Fruit fly (Drosophila melanogaster) whole organism, embryonic: ENCODE measurements around the gene Shc.

Source experiments
- Bteb2 ChIP-seq: fragments of 200-800 bp; sonication (Bioruptor generic); optimal IDR thresholded peaks from 2 replicates; lab custom pipeline; 2016; ENCODE audit warnings: missing biosample characterization, missing genetic modification characterization
- CG11085 ChIP-seq: fragments of 200-800 bp; sonication (Bioruptor generic); IDR thresholded peaks from 2 replicates; pipeline ENCODE4 v1.3.6; 2022; ENCODE audit warnings: missing biosample characterization, missing genetic modification characterization
- CG12659 ChIP-seq: fragments of 200-800 bp; sonication (Bioruptor generic); optimal IDR thresholded peaks from 3 replicates; lab custom pipeline; 2017; ENCODE audit warnings: mild to moderate bottlenecking, missing biosample characterization, missing genetic modification reagents, missing genetic modification characterization
- CG13296 ChIP-seq: fragments of 200-800 bp; sonication (Bioruptor generic); optimal IDR thresholded peaks from 3 replicates; lab custom pipeline; 2018; ENCODE audit warnings: missing biosample characterization, mild to moderate bottlenecking, missing genetic modification characterization
- CG13624 ChIP-seq: fragments of 200-800 bp; sonication (Bioruptor generic); optimal IDR thresholded peaks from 2 replicates; lab custom pipeline; 2016; ENCODE audit warnings: missing biosample characterization, missing genetic modification characterization
- CG17359 ChIP-seq: fragments of 200-800 bp; sonication (Bioruptor generic); optimal IDR thresholded peaks from 3 replicates; lab custom pipeline; 2018; ENCODE audit warnings: missing biosample characterization, mild to moderate bottlenecking, missing genetic modification characterization, moderate library complexity
- CG17385 ChIP-seq: fragments of 200-800 bp; sonication (Bioruptor generic); optimal IDR thresholded peaks from 3 replicates; lab custom pipeline; 2018; ENCODE audit warnings: missing biosample characterization, mild to moderate bottlenecking, missing genetic modification characterization
- CG17568 ChIP-seq: fragments of 200-800 bp; sonication (Bioruptor generic); optimal IDR thresholded peaks from 2 replicates; lab custom pipeline; 2018; ENCODE audit warnings: missing biosample characterization, mild to moderate bottlenecking, missing genetic modification characterization, moderate library complexity
- CG17829 ChIP-seq: fragments of 200-800 bp; optimal IDR thresholded peaks from 2 replicates; lab custom pipeline; 2019; ENCODE audit warnings: missing biosample characterization, mild to moderate bottlenecking, missing genetic modification characterization, moderate library complexity
- CG2129 ChIP-seq: fragments of 200-800 bp; sonication (Bioruptor generic); IDR thresholded peaks from 2 replicates; pipeline ENCODE4 v1.3.6; 2022; ENCODE audit warnings: missing biosample characterization, missing genetic modification characterization; ENCODE audit not compliant: partially characterized antibody
- CG30431 ChIP-seq: fragments of 200-800 bp; sonication (Bioruptor generic); optimal IDR thresholded peaks from 2 replicates; lab custom pipeline; 2017; ENCODE audit warnings: missing biosample characterization, missing genetic modification characterization
- CG4328 ChIP-seq: fragments of 200-800 bp; sonication (Bioruptor generic); optimal IDR thresholded peaks from 3 replicates; lab custom pipeline; 2017; ENCODE audit warnings: missing biosample characterization, missing genetic modification reagents, missing genetic modification characterization
- CG4707 ChIP-seq: fragments of 200-800 bp; sonication (Bioruptor generic); optimal IDR thresholded peaks from 2 replicates; lab custom pipeline; 2018; ENCODE audit warnings: missing biosample characterization, mild to moderate bottlenecking, missing genetic modification characterization, moderate library complexity
- CG4854 ChIP-seq: fragments of 200-800 bp; sonication (Bioruptor generic); optimal IDR thresholded peaks from 2 replicates; lab custom pipeline; 2016; ENCODE audit warnings: missing biosample characterization, missing genetic modification characterization, inconsistent platforms
- CG6175 ChIP-seq: fragments of 200-800 bp; sonication (Bioruptor generic); IDR thresholded peaks from 3 replicates; pipeline ENCODE4 v1.3.6; 2022; ENCODE audit warnings: missing biosample characterization, missing genetic modification characterization
- CG6272 ChIP-seq: fragments of 200-800 bp; sonication (Bioruptor generic); IDR thresholded peaks from 2 replicates; pipeline ENCODE4 v1.3.6; 2022; ENCODE audit warnings: missing biosample characterization, missing genetic modification characterization
- CG7928 ChIP-seq: fragments of 200-800 bp; sonication (Bioruptor generic); optimal IDR thresholded peaks from 2 replicates; lab custom pipeline; 2017; ENCODE audit warnings: missing biosample characterization, mild to moderate bottlenecking, missing genetic modification characterization
- CG8924 ChIP-seq: fragments of 200-800 bp; optimal IDR thresholded peaks from 3 replicates; lab custom pipeline; 2019; ENCODE audit warnings: missing biosample characterization, mild to moderate bottlenecking, missing genetic modification characterization, moderate library complexity
- CG9727 ChIP-seq: fragments of 200-800 bp; sonication (Bioruptor generic); optimal IDR thresholded peaks from 3 replicates; lab custom pipeline; 2017; ENCODE audit warnings: missing biosample characterization, mild to moderate bottlenecking, missing genetic modification characterization
- CG9876 ChIP-seq: fragments of 200-800 bp; sonication (Bioruptor generic); optimal IDR thresholded peaks from 2 replicates; lab custom pipeline; 2016; ENCODE audit warnings: missing biosample characterization, missing genetic modification characterization
- Camta ChIP-seq: fragments of 200-800 bp; sonication (Bioruptor generic); optimal IDR thresholded peaks from 2 replicates; lab custom pipeline; 2016; ENCODE audit warnings: missing biosample characterization, missing genetic modification characterization
- D19A ChIP-seq: fragments of 200-800 bp; optimal IDR thresholded peaks from 3 replicates; lab custom pipeline; 2019; ENCODE audit warnings: missing biosample characterization, mild to moderate bottlenecking, missing genetic modification characterization, moderate library complexity
- Dek ChIP-seq: fragments of 200-800 bp; sonication (Bioruptor generic); optimal IDR thresholded peaks from 3 replicates; lab custom pipeline; 2019; ENCODE audit warnings: missing biosample characterization, mild to moderate bottlenecking, missing genetic modification characterization, moderate library complexity
- Doc2 ChIP-seq: fragments of 200-800 bp; sonication (Bioruptor generic); IDR thresholded peaks from 2 replicates; pipeline ENCODE4 v1.3.6; 2022; ENCODE audit warnings: missing biosample characterization, missing genetic modification characterization
- Fer1 ChIP-seq: fragments of 200-800 bp; sonication (Bioruptor generic); optimal IDR thresholded peaks from 2 replicates; lab custom pipeline; 2017; ENCODE audit warnings: missing biosample characterization, mild to moderate bottlenecking, missing genetic modification characterization
- HLHmδ ChIP-seq: fragments of 200-800 bp; sonication (Bioruptor generic); optimal IDR thresholded peaks from 2 replicates; lab custom pipeline; 2018; ENCODE audit warnings: missing biosample characterization, mild to moderate bottlenecking, missing genetic modification characterization, moderate library complexity
- Hey ChIP-seq: fragments of 200-800 bp; sonication (Bioruptor generic); optimal IDR thresholded peaks from 3 replicates; lab custom pipeline; 2018; ENCODE audit warnings: missing biosample characterization, mild to moderate bottlenecking, missing genetic modification characterization
- HmgZ ChIP-seq: fragments of 200-800 bp; sonication (Bioruptor generic); optimal IDR thresholded peaks from 2 replicates; lab custom pipeline; 2018; ENCODE audit warnings: missing biosample characterization, mild to moderate bottlenecking, missing genetic modification characterization
- Nf-YC ChIP-seq: fragments of 200-800 bp; optimal IDR thresholded peaks from 3 replicates; lab custom pipeline; 2019; ENCODE audit warnings: missing biosample characterization, mild to moderate bottlenecking, missing genetic modification characterization, moderate library complexity
- Sry-β ChIP-seq: fragments of 200-800 bp; sonication (Bioruptor generic); optimal IDR thresholded peaks from 2 replicates; lab custom pipeline; 2018; ENCODE audit warnings: missing biosample characterization, mild to moderate bottlenecking, missing genetic modification characterization, moderate library complexity
- Xbp1 ChIP-seq: fragments of 200-800 bp; sonication (Bioruptor generic); optimal IDR thresholded peaks from 3 replicates; lab custom pipeline; 2016; ENCODE audit warnings: missing biosample characterization, mild to moderate bottlenecking, missing genetic modification characterization
- Xrp1 ChIP-seq: fragments of 200-800 bp; sonication (Bioruptor generic); IDR thresholded peaks from 2 replicates; pipeline ENCODE4 v1.3.6; 2022; ENCODE audit warnings: missing biosample characterization, missing genetic modification characterization
- ac ChIP-seq: fragments of 200-800 bp; sonication (Bioruptor generic); optimal IDR thresholded peaks from 3 replicates; lab custom pipeline; 2017; ENCODE audit warnings: missing biosample characterization, mild to moderate bottlenecking, missing genetic modification characterization
- al ChIP-seq: fragments of 200-800 bp; sonication (Bioruptor generic); IDR thresholded peaks from 2 replicates; pipeline ENCODE4 v1.3.6; 2022; ENCODE audit warnings: missing biosample characterization, missing genetic modification characterization
- cwo ChIP-seq: fragments of 200-800 bp; sonication (Bioruptor generic); optimal IDR thresholded peaks from 3 replicates; lab custom pipeline; 2017; ENCODE audit warnings: missing biosample characterization, missing genetic modification characterization, mild to moderate bottlenecking, moderate library complexity, missing genetic modification reagents
- dimm ChIP-seq: fragments of 200-800 bp; sonication (Bioruptor generic); IDR thresholded peaks from 2 replicates; pipeline ENCODE4 v1.3.6; 2022; ENCODE audit warnings: missing biosample characterization, missing genetic modification characterization
- fd102C ChIP-seq: fragments of 200-800 bp; sonication (Bioruptor generic); optimal IDR thresholded peaks from 2 replicates; lab custom pipeline; 2018; ENCODE audit warnings: missing biosample characterization, mild to moderate bottlenecking, missing genetic modification characterization, moderate library complexity
- fd64A ChIP-seq: fragments of 200-800 bp; sonication (Bioruptor generic); optimal IDR thresholded peaks from 3 replicates; lab custom pipeline; 2018; ENCODE audit warnings: missing biosample characterization, mild to moderate bottlenecking, missing genetic modification characterization
- gro ChIP-seq: fragments of 200-800 bp; sonication (Bioruptor generic); optimal IDR thresholded peaks from 2 replicates; lab custom pipeline; 2016; ENCODE audit warnings: missing biosample characterization, missing genetic modification characterization
- insv ChIP-seq, 2 experiments: fragments of 200-800 bp; sonication (Bioruptor generic); optimal IDR thresholded peaks; 3 replicates each; lab custom pipeline; 2016 to 2018; ENCODE audit warnings: missing biosample characterization in 2 of 2, missing genetic modification characterization in 2 of 2
- kni ChIP-seq: fragments of 200-800 bp; sonication (Bioruptor generic); optimal IDR thresholded peaks from 3 replicates; lab custom pipeline; 2017; ENCODE audit warnings: mild to moderate bottlenecking, missing biosample characterization, missing genetic modification reagents, missing genetic modification characterization
- knrl ChIP-seq: fragments of 200-800 bp; sonication (Bioruptor generic); IDR thresholded peaks from 3 replicates; pipeline ENCODE4 v1.3.6; 2022; ENCODE audit warnings: missing biosample characterization, missing genetic modification characterization; ENCODE audit not compliant: partially characterized antibody
- mam ChIP-seq: fragments of 200-800 bp; sonication (Bioruptor generic); optimal IDR thresholded peaks from 3 replicates; lab custom pipeline; 2016; ENCODE audit warnings: missing biosample characterization, missing genetic modification characterization
- odd ChIP-seq: fragments of 200-800 bp; sonication (Bioruptor generic); optimal IDR thresholded peaks from 2 replicates; lab custom pipeline; 2017; ENCODE audit warnings: missing biosample characterization, mild to moderate bottlenecking, missing genetic modification characterization
- psq ChIP-seq: fragments of 200-800 bp; sonication (Bioruptor generic); optimal IDR thresholded peaks from 2 replicates; lab custom pipeline; 2017; ENCODE audit warnings: missing biosample characterization, missing genetic modification characterization
- ro ChIP-seq: fragments of 200-800 bp; sonication (Bioruptor generic); IDR thresholded peaks from 2 replicates; pipeline ENCODE4 v1.3.6; 2022; ENCODE audit warnings: missing biosample characterization, missing genetic modification characterization
- schlank ChIP-seq: fragments of 200-800 bp; sonication (Bioruptor generic); optimal IDR thresholded peaks from 2 replicates; lab custom pipeline; 2018; ENCODE audit warnings: missing biosample characterization, mild to moderate bottlenecking, missing genetic modification characterization
- shn ChIP-seq: fragments of 200-800 bp; sonication (Bioruptor generic); optimal IDR thresholded peaks from 3 replicates; lab custom pipeline; 2016; ENCODE audit warnings: missing biosample characterization, missing genetic modification characterization
- tio ChIP-seq: fragments of 200-800 bp; sonication (Bioruptor generic); optimal IDR thresholded peaks from 2 replicates; lab custom pipeline; 2017; ENCODE audit warnings: missing biosample characterization, missing genetic modification characterization, inconsistent platforms
- zen ChIP-seq: fragments of 200-800 bp; sonication (Bioruptor generic); optimal IDR thresholded peaks from 3 replicates; lab custom pipeline; 2018; ENCODE audit warnings: missing biosample characterization, mild to moderate bottlenecking, missing genetic modification characterization, moderate library complexity
- zfh2 ChIP-seq: fragments of 200-800 bp; sonication (Bioruptor generic); optimal IDR thresholded peaks from 2 replicates; lab custom pipeline; 2016; ENCODE audit warnings: missing biosample characterization, missing genetic modification characterization

Shc gene

DNA sequence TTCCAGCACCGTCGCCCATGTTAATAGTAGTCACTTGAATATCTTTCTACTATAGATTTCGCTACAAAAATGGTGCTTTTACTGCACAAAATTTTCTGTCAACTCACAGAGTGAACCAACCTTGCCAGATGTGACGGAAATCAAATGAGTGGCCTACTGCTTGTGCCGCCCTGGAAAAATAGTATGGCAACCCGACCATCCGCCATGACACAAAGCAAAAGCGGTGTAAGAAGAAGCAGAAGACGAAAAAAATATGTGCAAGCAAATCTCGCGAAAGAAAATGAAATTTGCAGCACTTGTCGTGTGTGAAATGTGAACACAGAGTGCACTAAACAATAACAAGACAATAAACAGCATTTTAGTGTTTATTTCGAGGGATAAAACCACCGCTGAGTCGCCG, 50.0 kb downstream of the Shc start, which contains the start of the genes Uch-L5 and Jarid2 (continued):
- no peak for TF ChIP-seq CG11085 (GFP tag; lab: Robert Waterston, UW)
- TF ChIP-seq Bteb2 (GFP tag; lab: Kevin White, UChicago): no peak
- peak in 1 of 2 experiments; percentile 37 for TF ChIP-seq insv (GFP tag; optimal IDR thresholded peaks at IDR 0.05; lab: Kevin White, UChicago)
- TF ChIP-seq CG4707 (GFP tag; lab: Kevin White, UChicago): no peak
- peak; percentile 24 for TF ChIP-seq HLHmδ (GFP tag; lab: Kevin White, UChicago)
- no peak for TF ChIP-seq fd64A
- peak; percentile 46 for TF ChIP-seq Nf-YC (tag; lab: Kevin White, UChicago)
- peak; percentile 55 for TF ChIP-seq Camta
- no peak for TF ChIP-seq Doc2 (GFP tag; lab: Robert Waterston, UW)
- TF ChIP-seq D19A: no peak
- peak; percentile 28 for TF ChIP-seq schlank
- TF ChIP-seq CG2129 (GFP tag; lab: Robert Waterston, UW): no peak
- TF ChIP-seq psq: peak; percentile 53
- TF ChIP-seq CG13624: peak; percentile 65
- TF ChIP-seq zen (tag; lab: Kevin White, UChicago): peak; percentile 38
- peak; percentile 31 for TF ChIP-seq Sry-β
- TF ChIP-seq CG4854 (GFP tag; lab: Kevin White, UChicago): peak; percentile 17
- TF ChIP-seq tio (GFP tag; lab: Kevin White, UChicago): no peak
- TF ChIP-seq dimm (GFP tag; lab: Robert Waterston, UW): no peak
- TF ChIP-seq CG6272 (GFP tag; lab: Robert Waterston, UW): no peak
- TF ChIP-seq CG13296: peak; percentile 41
- TF ChIP-seq CG7928: peak; percentile 98
- no peak for TF ChIP-seq odd (GFP tag; lab: Kevin White, UChicago)
- TF ChIP-seq mam: peak; percentile 76
- no peak for TF ChIP-seq cwo (GFP tag; lab: Kevin White, UChicago)
- TF ChIP-seq zfh2: peak; percentile 72
- TF ChIP-seq Hey: no peak
- TF ChIP-seq Xrp1 (GFP tag; lab: Robert Waterston, UW): peak; percentile 47; the same call in 1 of the 2 replicates
- peak; percentile 46 for TF ChIP-seq shn (GFP tag; lab: Kevin White, UChicago)
- no peak for TF ChIP-seq Dek (tag; lab: Kevin White, UChicago)
- no peak for TF ChIP-seq CG9727 (GFP tag; lab: Kevin White, UChicago)
- TF ChIP-seq knrl: no peak
- TF ChIP-seq CG17568 (GFP tag; lab: Kevin White, UChicago): no peak
- TF ChIP-seq gro (GFP tag; lab: Kevin White, UChicago): no peak
- TF ChIP-seq CG9876 (GFP tag; lab: Kevin White, UChicago): peak; percentile 9
- TF ChIP-seq Fer1 (GFP tag; lab: Kevin White, UChicago): peak; percentile 44
- TF ChIP-seq CG17359 (tag; lab: Kevin White, UChicago): peak; percentile 11
- TF ChIP-seq CG30431 (GFP tag; lab: Kevin White, UChicago): no peak
- no peak for TF ChIP-seq fd102C
- TF ChIP-seq al: no peak
- peak; percentile 72 for TF ChIP-seq CG17829 (tag; lab: Kevin White, UChicago)
- no peak for TF ChIP-seq CG6175
- TF ChIP-seq CG17385 (GFP tag; lab: Kevin White, UChicago): peak; percentile 98
- TF ChIP-seq kni (GFP tag; lab: Kevin White, UChicago): peak; percentile 14
- TF ChIP-seq HmgZ (tag; lab: Kevin White, UChicago): peak; percentile 63
- TF ChIP-seq ro (GFP tag; lab: Robert Waterston, UW): no peak
- no peak for TF ChIP-seq ac
- TF ChIP-seq CG4328 (GFP tag; lab: Kevin White, UChicago): no peak
- TF ChIP-seq CG12659 (GFP tag; lab: Kevin White, UChicago): peak; percentile 91
- peak; percentile 68 for TF ChIP-seq Xbp1 (GFP tag; lab: Kevin White, UChicago)
- TF ChIP-seq CG8924 (tag; lab: Kevin White, UChicago): peak; percentile 58
